Worm (Caenorhabditis elegans): Measurements from ENCODE around the gene drl-1.

DNA sequence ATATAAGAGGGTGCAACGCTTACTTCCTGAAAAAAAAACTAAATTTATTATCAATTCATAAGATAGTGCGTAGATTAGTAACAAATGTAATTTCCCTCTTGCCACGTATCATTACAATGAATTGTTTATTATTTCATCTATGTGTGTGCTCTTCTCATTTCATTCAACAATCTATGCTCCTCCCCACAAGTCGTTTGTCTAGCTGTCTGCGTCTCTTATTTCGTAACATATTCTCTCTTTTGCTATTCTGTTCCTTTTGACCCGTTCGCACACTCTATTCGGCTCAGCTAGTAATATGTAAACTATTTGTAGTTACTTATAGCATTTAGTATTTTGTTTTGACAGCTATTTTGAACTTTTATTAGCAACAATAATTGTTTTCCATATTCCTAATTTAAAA, 42.9 kb upstream of the drl-1 start:
- TF ChIP-seq hmg-1.2 (GFP tag; IDR thresholded peaks at IDR 0.05) (peak; percentile 80), egl-44 (GFP tag; IDR thresholded peaks at IDR 0.05) (no peak), tbp1 (GFP tag; optimal IDR thresholded peaks at IDR 0.05) (no peak), akir-1 (GFP tag; optimal IDR thresholded peaks at IDR 0.05) (no peak), lin-35 (GFP tag; optimal IDR thresholded peaks at IDR 0.05) (no peak), nfyb-1 (GFP tag; IDR thresholded peaks at IDR 0.05) (no peak), him-1 (tag; optimal IDR thresholded peaks at IDR 0.05) (no peak), nfya-1 (tag; optimal IDR thresholded peaks at IDR 0.05; ENCODE audit: borderline replicate concordance, insufficient read depth) (no peak), lsl-1 (GFP tag; optimal IDR thresholded peaks at IDR 0.05) (no peak), cebp-1 (GFP tag; IDR thresholded peaks at IDR 0.05) (no peak; the same call in 1 of the 2 replicates), cebp-1 (tag; optimal IDR thresholded peaks at IDR 0.05) (peak; percentile 74), pha-4 (tag; optimal IDR thresholded peaks at IDR 0.05) (no peak)

Measured in whole organism, young adult.